Worm (Caenorhabditis elegans) whole organism, L1 larva: ENCODE data around the gene C37C3.2.
A peak's percentile ranks its signal among the peaks of the same experiment; 100 is the strongest.

Experiments
- C16A3.4 ChIP-seq: fragments of 150-350 bp; optimal IDR thresholded peaks from 2 replicates; lab custom pipeline; 2014; ENCODE audit warnings: missing biosample characterization, missing genetic modification characterization
- F16B12.6 ChIP-seq: fragments of 150-350 bp; optimal IDR thresholded peaks from 2 replicates; lab custom pipeline; 2014; ENCODE audit warnings: missing biosample characterization, missing genetic modification characterization
- Y116A8C.19 ChIP-seq: sonication (generic microtip); optimal IDR thresholded peaks from 2 replicates; lab custom pipeline; 2016; ENCODE audit warnings: missing compliant biosample characterization, missing genetic modification characterization, borderline replicate concordance
- aha-1 ChIP-seq: fragments of 150-350 bp; optimal IDR thresholded peaks from 2 replicates; lab custom pipeline; 2014; ENCODE audit warnings: missing biosample characterization, missing genetic modification characterization
- blmp-1 ChIP-seq: fragments of 150-350 bp; optimal IDR thresholded peaks from 2 replicates; lab custom pipeline; 2014; ENCODE audit warnings: missing biosample characterization, missing genetic modification characterization
- ceh-63 ChIP-seq: fragments of 200-800 bp; sonication (Bioruptor generic); optimal IDR thresholded peaks from 2 replicates; lab custom pipeline; 2018; ENCODE audit warnings: mild to moderate bottlenecking, missing genetic modification characterization, missing compliant biosample characterization
- ceh-82 ChIP-seq, 3 experiments: fragments of 150-350 bp in 1 of 3; sonication (generic microtip) in 2 of 3; optimal IDR thresholded peaks; 2 replicates each; lab custom pipeline; 2014 to 2017; ENCODE audit warnings: missing biosample characterization in 3 of 3, missing genetic modification characterization in 3 of 3
- ceh-90 ChIP-seq: sonication (generic microtip); optimal IDR thresholded peaks from 2 replicates; lab custom pipeline; 2016; ENCODE audit warnings: missing genetic modification characterization, missing compliant biosample characterization
- ces-1 ChIP-seq: fragments of 150-350 bp; optimal IDR thresholded peaks from 2 replicates; lab custom pipeline; 2014; ENCODE audit warnings: missing biosample characterization, missing genetic modification reagents, missing genetic modification characterization
- efl-1 ChIP-seq, 4 experiments: fragments of 150-350 bp; optimal IDR thresholded peaks in 3 of 4; peaks in 1 of 4; 1 replicate in 1 of 4; 2 replicates in 3 of 4; lab custom pipeline; 2014; ENCODE audit warnings: missing biosample characterization in 2 of 4, missing genetic modification characterization in 2 of 4, missing genetic modification reagents in 2 of 4
- efl-3 ChIP-seq: fragments of 200-800 bp; sonication (Bioruptor generic); optimal IDR thresholded peaks from 2 replicates; lab custom pipeline; 2018; ENCODE audit warnings: mild to moderate bottlenecking, missing genetic modification characterization, missing compliant biosample characterization
- egl-13 ChIP-seq: sonication (generic microtip); optimal IDR thresholded peaks from 2 replicates; lab custom pipeline; 2016; ENCODE audit warnings: missing genotype, missing genetic modification reagents, missing genetic modification characterization, missing compliant biosample characterization
- egl-27 ChIP-seq, 2 experiments: fragments of 150-350 bp in 1 of 2; sonication (generic microtip); optimal IDR thresholded peaks; 3 replicates each; lab custom pipeline; 2017 to 2018; ENCODE audit warnings: missing biosample characterization in 2 of 2, missing genetic modification characterization in 2 of 2, missing genetic modification reagents in 2 of 2
- elt-2 ChIP-seq: sonication (generic microtip); optimal IDR thresholded peaks from 2 replicates; lab custom pipeline; 2016; ENCODE audit warnings: missing genetic modification characterization, mild to moderate bottlenecking, inconsistent platforms, missing compliant biosample characterization, missing genetic modification reagents
- elt-3 ChIP-seq, 6 experiments: fragments of 150-350 bp in 1 of 6; sonication (generic microtip); optimal IDR thresholded peaks; 2 replicates each; lab custom pipeline; 2017 to 2018; ENCODE audit warnings: missing biosample characterization in 6 of 6, missing genetic modification characterization in 6 of 6, inconsistent platforms in 1 of 6
- fkh-10 ChIP-seq: sonication (generic microtip); optimal IDR thresholded peaks from 2 replicates; lab custom pipeline; 2017; ENCODE audit warnings: missing biosample characterization, missing genetic modification reagents, missing genetic modification characterization
- fkh-8 ChIP-seq: sonication (generic microtip); optimal IDR thresholded peaks from 2 replicates; lab custom pipeline; 2016; ENCODE audit warnings: mild to moderate bottlenecking, missing genetic modification characterization, missing compliant biosample characterization
- grh-1 ChIP-seq: fragments of 200-800 bp; sonication (Bioruptor generic); IDR thresholded peaks from 2 replicates; pipeline ENCODE4 v1.3.6; 2022; ENCODE audit warnings: missing genetic modification reagents, missing genetic modification characterization, missing compliant biosample characterization
- hlh-4 ChIP-seq: sonication (generic microtip); optimal IDR thresholded peaks from 2 replicates; lab custom pipeline; 2016; ENCODE audit warnings: mild to moderate bottlenecking, missing genetic modification characterization, missing compliant biosample characterization
- hpl-2 ChIP-seq: fragments of 150-350 bp; optimal IDR thresholded peaks from 2 replicates; lab custom pipeline; 2014; ENCODE audit warnings: missing biosample characterization, missing genetic modification reagents, missing genetic modification characterization
- isw-1 ChIP-seq: fragments of 200-800 bp; sonication (Bioruptor generic); IDR thresholded peaks from 2 replicates; pipeline ENCODE4 v1.3.6; 2022; ENCODE audit warnings: missing genetic modification characterization, missing compliant biosample characterization
- lin-14 ChIP-seq: fragments of 200-800 bp; sonication (Bioruptor generic); optimal IDR thresholded peaks from 2 replicates; lab custom pipeline; 2018; ENCODE audit warnings: mild to moderate bottlenecking, missing genetic modification characterization, moderate library complexity, missing compliant biosample characterization
- lin-15B ChIP-seq: fragments of 150-350 bp; sonication (generic microtip); optimal IDR thresholded peaks from 3 replicates; lab custom pipeline; 2014; ENCODE audit warnings: missing biosample characterization, missing genetic modification characterization
- lin-35 ChIP-seq, 2 experiments: fragments of 150-350 bp; optimal IDR thresholded peaks; 2 replicates each; lab custom pipeline; 2014; ENCODE audit warnings: missing biosample characterization in 2 of 2, missing genetic modification characterization in 2 of 2, missing genetic modification reagents in 2 of 2
- lsy-2 ChIP-seq, 2 experiments: fragments of 150-350 bp; optimal IDR thresholded peaks; 2 replicates each; lab custom pipeline; 2014; ENCODE audit warnings: missing biosample characterization in 2 of 2, missing genetic modification characterization in 2 of 2
- mab-9 ChIP-seq: fragments of 200-800 bp; sonication (Bioruptor generic); IDR thresholded peaks from 2 replicates; pipeline ENCODE4 v1.3.6; 2022; ENCODE audit warnings: missing genetic modification reagents, missing genetic modification characterization, missing compliant biosample characterization
- mdl-1 ChIP-seq, 2 experiments: fragments of 150-350 bp; optimal IDR thresholded peaks; 2 replicates each; lab custom pipeline; 2014 to 2017; ENCODE audit warnings: missing biosample characterization in 2 of 2, missing genetic modification characterization in 2 of 2, inconsistent platforms in 1 of 2
- mef-2 ChIP-seq: fragments of 150-350 bp; optimal IDR thresholded peaks from 2 replicates; lab custom pipeline; 2014; ENCODE audit warnings: missing biosample characterization, missing genetic modification characterization
- mep-1 ChIP-seq: fragments of 150-350 bp; optimal IDR thresholded peaks from 2 replicates; lab custom pipeline; 2014; ENCODE audit warnings: missing biosample characterization, missing genetic modification characterization
- nhr-12 ChIP-seq: sonication (generic microtip); optimal IDR thresholded peaks from 2 replicates; lab custom pipeline; 2017; ENCODE audit warnings: missing biosample characterization, missing genetic modification characterization
- nhr-19 ChIP-seq: fragments of 200-800 bp; sonication (Bioruptor generic); conservative IDR thresholded peaks from 2 replicates; pipeline ENCODE4 v1.3.6; 2022; ENCODE audit warnings: missing genetic modification characterization, missing compliant biosample characterization
- nhr-20 ChIP-seq: sonication (generic microtip); optimal IDR thresholded peaks from 2 replicates; lab custom pipeline; 2016; ENCODE audit warnings: mild to moderate bottlenecking, missing genetic modification characterization, missing compliant biosample characterization
- nhr-28 ChIP-seq: fragments of 150-350 bp; optimal IDR thresholded peaks from 2 replicates; lab custom pipeline; 2014; ENCODE audit warnings: missing biosample characterization, missing genetic modification characterization
- nhr-76 ChIP-seq: sonication (generic microtip); optimal IDR thresholded peaks from 2 replicates; lab custom pipeline; 2017; ENCODE audit warnings: missing biosample characterization, missing genetic modification characterization
- nhr-77 ChIP-seq: fragments of 150-350 bp; optimal IDR thresholded peaks from 2 replicates; lab custom pipeline; 2014; ENCODE audit warnings: missing biosample characterization, missing genetic modification characterization
- nhr-90 ChIP-seq: sonication (generic microtip); optimal IDR thresholded peaks from 2 replicates; lab custom pipeline; 2016; ENCODE audit warnings: mild to moderate bottlenecking, missing genetic modification characterization, missing compliant biosample characterization; ENCODE audit not compliant: poor library complexity
- pqm-1 ChIP-seq: sonication (generic microtip); optimal IDR thresholded peaks from 3 replicates; lab custom pipeline; 2017; ENCODE audit warnings: missing biosample characterization, missing genetic modification characterization
- skn-1 ChIP-seq: fragments of 150-350 bp; optimal IDR thresholded peaks from 2 replicates; lab custom pipeline; 2014; ENCODE audit warnings: missing biosample characterization, missing genetic modification characterization
- snu-23 ChIP-seq: sonication (generic microtip); optimal IDR thresholded peaks from 2 replicates; lab custom pipeline; 2016; ENCODE audit warnings: missing genetic modification characterization, missing compliant biosample characterization
- sptf-1 ChIP-seq: fragments of 150-350 bp; optimal IDR thresholded peaks from 2 replicates; lab custom pipeline; 2014; ENCODE audit warnings: missing biosample characterization, missing genetic modification characterization
- swsn-7 ChIP-seq: sonication (generic microtip); optimal IDR thresholded peaks from 2 replicates; lab custom pipeline; 2016; ENCODE audit warnings: missing genetic modification characterization, missing compliant biosample characterization
- tlp-1 ChIP-seq: fragments of 150-350 bp; optimal IDR thresholded peaks from 2 replicates; lab custom pipeline; 2014; ENCODE audit warnings: missing biosample characterization, missing genetic modification characterization
- unc-130 ChIP-seq: fragments of 150-350 bp; optimal IDR thresholded peaks from 2 replicates; lab custom pipeline; 2017; ENCODE audit warnings: missing biosample characterization, missing genetic modification characterization, inconsistent platforms
- xbp-1 ChIP-seq: sonication (generic microtip); optimal IDR thresholded peaks from 2 replicates; lab custom pipeline; 2016; ENCODE audit warnings: missing genetic modification characterization, missing compliant biosample characterization

Gene C37C3.2

ce11 chrV:7810591-7810990, 45.2 kb upstream of the C37C3.2 start:
- TF ChIP-seq mep-1 (tag; lab: Kevin White, UChicago) (no peak), xbp-1 (tag; lab: Kevin White, UChicago) (no peak)

- TF ChIP-seq F16B12.6 (tag; lab: Kevin White, UChicago) (no peak), nhr-90 (tag; lab: Kevin White, UChicago) (no peak), lin-35 (GFP tag; optimal IDR thresholded peaks at IDR 0.05; lab: Kevin White, UChicago) (no peak), tlp-1 (no peak), grh-1 (no peak), elt-3 (tag; optimal IDR thresholded peaks at IDR 0.05; lab: Kevin White, UChicago) (no peak), nhr-76 (no peak), nhr-20 (peak; percentile 37), snu-23 (no peak), skn-1 (peak; percentile 77), pqm-1 (tag; lab: Kevin White, UChicago) (no peak), blmp-1 (tag; lab: Kevin White, UChicago) (no peak), lin-14 (peak; percentile 29), egl-13 (tag; lab: Kevin White, UChicago) (no peak)
- TF ChIP-seq, all 84 proteins: peak for 3
These were observed 44.0 kb upstream of the C37C3.2 start, which contains the start of gene ZK742.4 for ce11 chrV:7811758-7812157. TSS of gene ZK742.4 (minus strand) at chrV:7811792.

ce11 chrV:7814601-7815000, 41.1 kb upstream of the C37C3.2 start, which contains the start of gene ZK742.6:
TSS of gene ZK742.6 (minus strand) at chrV:7814942.
- TF ChIP-seq blmp-1 (tag; lab: Kevin White, UChicago) (no peak), unc-130 (tag; lab: Kevin White, UChicago) (no peak), egl-27 (tag; optimal IDR thresholded peaks at IDR 0.05; lab: Kevin White, UChicago) (no peak), mep-1 (tag; lab: Kevin White, UChicago) (no peak), mef-2 (tag; lab: Kevin White, UChicago) (no peak), nhr-19 (GFP tag; lab: Robert Waterston, UW) (no peak), ceh-82 (tag; optimal IDR thresholded peaks at IDR 0.05; lab: Kevin White, UChicago) (no peak), C16A3.4 (tag; lab: Kevin White, UChicago) (no peak), elt-3 (tag; optimal IDR thresholded peaks at IDR 0.05; lab: Kevin White, UChicago) (no peak), hpl-2 (GFP tag; lab: Kevin White, UChicago) (no peak), elt-2 (tag; lab: Kevin White, UChicago) (no peak), nhr-77 (no peak), ceh-90 (tag; lab: Kevin White, UChicago) (no peak), efl-3 (GFP tag; lab: Kevin White, UChicago) (no peak), ceh-63 (GFP tag; lab: Kevin White, UChicago) (no peak), isw-1 (GFP tag; lab: Robert Waterston, UW) (no peak), swsn-7 (tag; lab: Kevin White, UChicago) (no peak), hlh-4 (tag; lab: Kevin White, UChicago) (no peak), nhr-28 (tag; lab: Kevin White, UChicago) (no peak), mab-9 (GFP tag; lab: Robert Waterston, UW) (no peak)
- TF ChIP-seq, all 84 proteins: peak for 0

ce11 chrV:7816486-7816885, 39.3 kb upstream of the C37C3.2 start:
- TF ChIP-seq tlp-1 (no peak), lin-14 (peak; percentile 66), fkh-10 (GFP tag; lab: Kevin White, UChicago) (peak; percentile 51), ces-1 (GFP tag; lab: Kevin White, UChicago) (peak; percentile 22)

ce11 chrV:7819585-7819984, 36.2 kb upstream of the C37C3.2 start:
- TF ChIP-seq egl-27 (tag; optimal IDR thresholded peaks at IDR 0.05; lab: Kevin White, UChicago), result no peak
- no peak for TF ChIP-seq lin-15B (tag; lab: Kevin White, UChicago)
- no peak for TF ChIP-seq lsy-2 (tag; optimal IDR thresholded peaks at IDR 0.05; lab: Kevin White, UChicago)
- no peak for TF ChIP-seq swsn-7 (tag; lab: Kevin White, UChicago)
- no peak for TF ChIP-seq nhr-28 (tag; lab: Kevin White, UChicago)
- no peak for TF ChIP-seq nhr-76
- no peak for TF ChIP-seq tlp-1
- TF ChIP-seq Y116A8C.19 (tag; lab: Kevin White, UChicago), result no peak
- no peak for TF ChIP-seq efl-1 (optimal IDR thresholded peaks at IDR 0.05; lab: Kevin White, UChicago)
- no peak for TF ChIP-seq efl-1 (GFP tag; optimal IDR thresholded peaks at IDR 0.05 in 1 of 2; lab: Kevin White, UChicago)
- TF ChIP-seq blmp-1 (tag; lab: Kevin White, UChicago), result no peak
- TF ChIP-seq fkh-8 (tag; lab: Kevin White, UChicago), result peak; percentile 9
- no peak for TF ChIP-seq mdl-1 (tag; optimal IDR thresholded peaks at IDR 0.05; lab: Kevin White, UChicago)
- TF ChIP-seq nhr-77, result no peak
- TF ChIP-seq lin-14, result peak; percentile 82
- no peak for TF ChIP-seq nhr-12 (tag; lab: Kevin White, UChicago)
- no peak for TF ChIP-seq ces-1 (GFP tag; lab: Kevin White, UChicago)
- no peak for TF ChIP-seq hlh-4 (tag; lab: Kevin White, UChicago)
- no peak for TF ChIP-seq sptf-1 (tag; lab: Kevin White, UChicago)
- TF ChIP-seq aha-1 (tag; lab: Kevin White, UChicago), result no peak
